Fruit fly (Drosophila melanogaster): Measurements from ENCODE around the gene CG31269.

The CG31269 gene

DNA sequence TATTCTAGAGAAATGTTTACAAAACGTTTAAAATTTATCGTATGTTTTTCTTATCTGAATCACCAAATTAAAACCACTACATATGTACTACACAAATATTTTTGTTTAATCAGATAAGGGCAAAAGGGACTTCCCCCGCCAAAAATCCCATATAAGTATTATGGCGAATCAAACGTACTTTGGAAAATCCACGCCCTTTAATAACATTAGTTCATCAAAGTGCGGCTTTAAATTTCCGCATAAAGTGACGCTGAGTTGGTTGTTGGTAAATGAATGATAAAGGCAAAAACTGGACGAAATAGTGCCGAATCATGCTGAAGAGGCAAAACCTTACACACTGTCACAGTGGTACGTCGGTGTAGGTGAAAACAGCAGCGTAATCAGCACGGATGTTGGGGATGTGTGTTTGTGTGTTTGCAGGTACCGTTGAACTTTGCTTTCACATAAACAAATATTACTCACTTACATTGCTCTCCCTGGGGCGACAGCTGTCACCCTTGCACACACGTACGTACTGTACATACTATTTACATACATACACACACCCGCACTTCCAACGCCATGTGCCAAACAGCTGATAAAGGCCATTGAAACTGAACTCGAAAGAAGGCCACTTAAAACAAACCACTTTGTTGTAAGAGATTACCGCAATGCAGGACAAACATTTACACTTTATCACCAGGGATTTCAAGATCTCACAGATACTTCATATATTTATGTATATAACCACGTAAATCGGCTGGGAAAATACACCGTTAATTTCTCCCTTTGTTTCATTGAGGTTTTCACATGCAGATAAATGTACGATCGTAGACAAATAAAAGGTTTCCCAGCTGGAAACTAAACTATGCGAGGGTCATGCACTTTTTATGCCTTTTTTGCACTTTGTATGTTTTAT, 47.7 kb upstream of the CG31269 start (continued):
- TF ChIP-seq CG7987 (GFP tag; optimal IDR thresholded peaks at IDR 0.05): peak; percentile 75
- TF ChIP-seq Nf-YC (tag; optimal IDR thresholded peaks at IDR 0.05): no peak
- TF ChIP-seq CG8281 (tag; optimal IDR thresholded peaks at IDR 0.05): no peak
- peak; percentile 63 for TF ChIP-seq CG33557 (GFP tag; optimal IDR thresholded peaks at IDR 0.05)
- no peak for TF ChIP-seq Ssrp (tag; optimal IDR thresholded peaks at IDR 0.05)
- TF ChIP-seq ac (GFP tag; optimal IDR thresholded peaks at IDR 0.05): peak; percentile 61
- TF ChIP-seq hkb (optimal IDR thresholded peaks at IDR 0.05): no peak
- TF ChIP-seq hkb (GFP tag; IDR thresholded peaks at IDR 0.05): 0 out of 2 replicates have a peak, but pooled peaks have one; percentile 7
- TF ChIP-seq rib (GFP tag; IDR thresholded peaks at IDR 0.05): 0 out of 2 replicates have a peak, but pooled peaks have one; percentile 60
- no peak for TF ChIP-seq CG32772 (GFP tag; IDR thresholded peaks at IDR 0.05)
- no peak for TF ChIP-seq Xbp1 (GFP tag; optimal IDR thresholded peaks at IDR 0.05)
- no peak for TF ChIP-seq CG14050 (GFP tag; IDR thresholded peaks at IDR 0.05)
- peak; percentile 40; the same call in 1 of the 2 replicates for TF ChIP-seq Atf6 (GFP tag; IDR thresholded peaks at IDR 0.05)
- TF ChIP-seq CG15696 (tag; optimal IDR thresholded peaks at IDR 0.05): peak; percentile 27
- peak in 1 of 2 experiments; percentile 14 for TF ChIP-seq Trl (optimal IDR thresholded peaks at IDR 0.05)
- no peak for TF ChIP-seq Trl (GFP tag; optimal IDR thresholded peaks at IDR 0.05)
- no peak for TF ChIP-seq Bteb2 (GFP tag; optimal IDR thresholded peaks at IDR 0.05)
- peak; percentile 8 for TF ChIP-seq CG7839 (tag; optimal IDR thresholded peaks at IDR 0.05)
- peak; percentile 86 for TF ChIP-seq kni (GFP tag; optimal IDR thresholded peaks at IDR 0.05)
- TF ChIP-seq Hmr (GFP tag; optimal IDR thresholded peaks at IDR 0.05): peak; percentile 2
- TF ChIP-seq CG9817 (tag; optimal IDR thresholded peaks at IDR 0.05): no peak
- TF ChIP-seq Kr (GFP tag; optimal IDR thresholded peaks at IDR 0.05): peak; percentile 86
- TF ChIP-seq vvl (GFP tag; IDR thresholded peaks at IDR 0.05): peak; percentile 21; the same call in 1 of the 2 replicates
- no peak for TF ChIP-seq ap (GFP tag; IDR thresholded peaks at IDR 0.05)
- peak; percentile 7; the same call in 1 of the 2 replicates for TF ChIP-seq seq (GFP tag; IDR thresholded peaks at IDR 0.05)
- TF ChIP-seq CG4404 (GFP tag; IDR thresholded peaks at IDR 0.05): no peak
- TF ChIP-seq Deaf1 (tag; optimal IDR thresholded peaks at IDR 0.05): no peak
- TF ChIP-seq CG17802 (tag; optimal IDR thresholded peaks at IDR 0.05): no peak
- peak; percentile 5 for TF ChIP-seq CG2875 (GFP tag; optimal IDR thresholded peaks at IDR 0.05)
- no peak for TF ChIP-seq pita (GFP tag; optimal IDR thresholded peaks at IDR 0.05)
- peak; percentile 20 for TF ChIP-seq Blimp-1 (GFP tag; optimal IDR thresholded peaks at IDR 0.05)
- peak; percentile 50 for TF ChIP-seq CG12071 (GFP tag; optimal IDR thresholded peaks at IDR 0.05)
- no peak for TF ChIP-seq pum (GFP tag; optimal IDR thresholded peaks at IDR 0.05)
- TF ChIP-seq CG6813 (GFP tag; optimal IDR thresholded peaks at IDR 0.05): peak; percentile 63
- TF ChIP-seq bigmax (GFP tag; optimal IDR thresholded peaks at IDR 0.05): no peak
- TF ChIP-seq grn (GFP tag; optimal IDR thresholded peaks at IDR 0.05): peak; percentile 26
- peak in 1 of 2 experiments; percentile 31 for TF ChIP-seq eve (GFP tag; optimal IDR thresholded peaks at IDR 0.05)
- no peak for TF ChIP-seq croc (GFP tag; conservative IDR thresholded peaks at IDR 0.05)

- peak; percentile 24 for TF ChIP-seq grau (tag; optimal IDR thresholded peaks at IDR 0.05)
- TF ChIP-seq Sox102F (GFP tag; optimal IDR thresholded peaks at IDR 0.05): peak; percentile 22
- TF ChIP-seq CG2116 (GFP tag; optimal IDR thresholded peaks at IDR 0.05): peak; percentile 72
- peak; percentile 95 for TF ChIP-seq BEAF-32 (GFP tag; optimal IDR thresholded peaks at IDR 0.05)
- TF ChIP-seq al (GFP tag; IDR thresholded peaks at IDR 0.05): peak; percentile 44; the same call in 1 of the 2 replicates
- peak; percentile 74 for TF ChIP-seq CG15514 (GFP tag; optimal IDR thresholded peaks at IDR 0.05)
- TF ChIP-seq Hand (GFP tag; optimal IDR thresholded peaks at IDR 0.05): no peak
- TF ChIP-seq Taf1 (GFP tag; IDR thresholded peaks at IDR 0.05): no peak
- TF ChIP-seq phol (tag; optimal IDR thresholded peaks at IDR 0.05): peak; percentile 25
- TF ChIP-seq CG4617 (GFP tag; optimal IDR thresholded peaks at IDR 0.05; ENCODE audit: borderline replicate concordance): peak; percentile 86
- peak; percentile 47 for TF ChIP-seq CG13624 (GFP tag; optimal IDR thresholded peaks at IDR 0.05)
- TF ChIP-seq tio (GFP tag; optimal IDR thresholded peaks at IDR 0.05): peak; percentile 64
- TF ChIP-seq HLH54F (GFP tag; optimal IDR thresholded peaks at IDR 0.05): peak; percentile 73
These were observed 47.1 kb upstream of the CG31269 start, which contains the start of the genes Keap1 and kuk for dm6 chr3R:17079859-17080255. TSS of gene Keap1 (minus strand) at chr3R:17079945. TSS of gene kuk (plus strand) at chr3R:17080244.

Measured in whole organism, embryonic.